Fruit fly (Drosophila melanogaster) whole organism: ENCODE data around the gene Pdha.

Experiments
- CG8478 ChIP-seq: fragments of >200 bp; optimal IDR thresholded peaks from 2 replicates; lab custom pipeline; 2018; ENCODE audit warnings: inconsistent platforms
- Dll ChIP-seq: fragments of >200 bp; optimal IDR thresholded peaks from 2 replicates; lab custom pipeline; 2017
- EcR ChIP-seq, 2 experiments: fragments of >200 bp; optimal IDR thresholded peaks; 2 replicates each; lab custom pipeline; 2017; ENCODE audit warnings: missing biosample characterization in 2 of 2, missing genetic modification characterization in 2 of 2, missing genetic modification reagents in 2 of 2
- pan ChIP-seq: fragments of >200 bp; optimal IDR thresholded peaks from 2 replicates; lab custom pipeline; 2017
- psq ChIP-seq: fragments of >200 bp; optimal IDR thresholded peaks from 2 replicates; lab custom pipeline; 2017
- usp ChIP-seq: fragments of >200 bp; optimal IDR thresholded peaks from 2 replicates; lab custom pipeline; 2017; ENCODE audit warnings: missing biosample characterization, missing genetic modification characterization, mixed read lengths

Pdha gene

DNA sequence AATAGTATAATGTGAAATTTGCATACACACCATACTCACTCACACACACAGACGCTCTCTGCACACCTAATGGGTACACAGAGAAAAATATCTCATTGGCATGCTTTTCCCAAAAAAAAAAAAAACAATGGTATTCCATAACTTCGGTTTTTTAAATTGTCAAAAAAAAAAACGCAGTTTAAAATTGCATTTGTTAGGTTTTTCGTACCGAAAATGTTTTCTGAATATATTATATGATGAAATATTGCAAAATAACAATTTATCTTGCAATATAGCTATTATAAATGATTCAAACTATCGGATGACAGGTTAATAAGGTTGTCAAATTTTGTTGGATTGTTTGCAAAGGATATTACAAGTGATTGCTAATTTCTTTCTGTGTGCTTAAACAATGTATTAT lies 2.3 kb upstream of the Pdha start:
- TF ChIP-seq usp (no peak), EcR (GFP tag; optimal IDR thresholded peaks at IDR 0.05; lab: Kevin White, UChicago) (no peak), CG8478 (no peak), psq (lab: Kevin White, UChicago) (no peak), Dll (no peak), pan (lab: Kevin White, UChicago) (no peak)

- TF ChIP-seq pan (lab: Kevin White, UChicago) (no peak), psq (lab: Kevin White, UChicago) (no peak)
Observed at dm6 chrX:4702804-4703414, 825 bp downstream of the Pdha start.

dm6 chrX:4705009-4705408 lies 2.9 kb downstream of the Pdha start, which contains the start of gene CG7024:
Gene CG7024 (plus strand): TSS chrX:4705309.
- TF ChIP-seq CG8478: no peak
- TF ChIP-seq psq (lab: Kevin White, UChicago): no peak
- no peak for TF ChIP-seq pan (lab: Kevin White, UChicago)

dm6 chrX:4707237-4708066 lies 5.4 kb downstream of the Pdha start, which contains the start of gene Proc-R:
Gene Proc-R (plus strand): TSS chrX:4707916.
- TF ChIP-seq usp: no peak
- TF ChIP-seq pan (lab: Kevin White, UChicago): no peak
- TF ChIP-seq CG8478: no peak
- no peak for TF ChIP-seq Dll
